Fruit fly (Drosophila melanogaster) whole organism, pupa: ENCODE results near the gene CG3448.
A peak's percentile ranks its signal among the peaks of the same experiment; 100 is the strongest.

Experiments
- CG15710 ChIP-seq: fragments of 200-800 bp; sonication (Bioruptor generic); optimal IDR thresholded peaks from 2 replicates; lab custom pipeline; 2018; ENCODE audit warnings: missing biosample characterization, mild to moderate bottlenecking, missing genetic modification characterization, moderate library complexity
- CG8159 ChIP-seq: fragments of 200-800 bp; sonication (Bioruptor generic); optimal IDR thresholded peaks from 3 replicates; lab custom pipeline; 2018; ENCODE audit warnings: missing biosample characterization, mild to moderate bottlenecking, missing genetic modification characterization, moderate library complexity
- CG8301 ChIP-seq: fragments of 200-800 bp; sonication (Bioruptor generic); optimal IDR thresholded peaks from 2 replicates; lab custom pipeline; 2018; ENCODE audit warnings: missing biosample characterization, mild to moderate bottlenecking, missing genetic modification characterization
- D1 ChIP-seq: fragments of 200-800 bp; sonication (Bioruptor generic); optimal IDR thresholded peaks from 2 replicates; lab custom pipeline; 2018; ENCODE audit warnings: missing biosample characterization, mild to moderate bottlenecking, missing genetic modification characterization, moderate library complexity
- EcR ChIP-seq: fragments of 200-800 bp; sonication (Bioruptor generic); optimal IDR thresholded peaks from 3 replicates; lab custom pipeline; 2019; ENCODE audit warnings: missing biosample characterization, missing genetic modification characterization, mild to moderate bottlenecking, moderate library complexity, missing genetic modification reagents
- Ets98B ChIP-seq: fragments of 200-800 bp; sonication (Bioruptor generic); IDR thresholded peaks from 2 replicates; pipeline ENCODE4 v1.3.6; 2022; ENCODE audit warnings: missing biosample characterization, missing genetic modification characterization

DNA sequence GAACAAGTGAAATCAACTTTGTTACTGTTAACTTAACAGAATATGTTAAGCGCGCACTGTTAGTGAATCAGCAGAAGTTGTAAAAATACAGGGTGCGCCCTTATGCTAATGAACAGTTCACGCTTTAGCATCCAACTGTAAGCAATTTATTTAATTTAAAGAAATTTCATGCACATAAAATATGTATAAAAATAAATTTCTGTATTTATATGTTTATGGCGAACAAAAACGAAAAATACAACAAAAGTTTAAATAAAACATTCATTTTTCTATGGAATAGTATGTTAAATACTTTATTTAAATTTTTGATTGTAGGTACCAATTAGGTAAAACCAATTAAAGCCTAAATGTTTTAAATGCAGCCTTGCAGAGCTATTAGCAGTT is 26.9 kb downstream of the CG3448 start:
- TF ChIP-seq CG8159: peak; percentile 9
- TF ChIP-seq Ets98B (GFP tag; lab: Robert Waterston, UW): peak; percentile 57; the same call in 1 of the 2 replicates
- no peak for TF ChIP-seq EcR
- TF ChIP-seq D1: peak; percentile 4
- TF ChIP-seq CG8301 (tag; lab: Kevin White, UChicago): peak; percentile 49
- TF ChIP-seq CG15710: peak; percentile 9
